Worm (Caenorhabditis elegans) whole organism, midembryonic: ENCODE measurements around the gene F38B7.11.

ENCODE experiments used
- T22C8.4 ChIP-seq: fragments of 200-800 bp; sonication (Bioruptor generic); IDR thresholded peaks from 2 replicates; pipeline ENCODE4 v1.3.6; 2022; ENCODE audit warnings: missing genetic modification characterization, missing compliant biosample characterization
- klf-2 ChIP-seq: fragments of 200-800 bp; sonication (Bioruptor generic); conservative IDR thresholded peaks from 2 replicates; pipeline ENCODE4 v1.3.6; 2022; ENCODE audit warnings: missing genetic modification reagents, missing genetic modification characterization, missing compliant biosample characterization
- ztf-23 ChIP-seq: fragments of 200-800 bp; sonication (Bioruptor generic); IDR thresholded peaks from 2 replicates; pipeline ENCODE4 v1.3.6; 2022; ENCODE audit warnings: missing genetic modification reagents, missing genetic modification characterization, missing compliant biosample characterization

DNA sequence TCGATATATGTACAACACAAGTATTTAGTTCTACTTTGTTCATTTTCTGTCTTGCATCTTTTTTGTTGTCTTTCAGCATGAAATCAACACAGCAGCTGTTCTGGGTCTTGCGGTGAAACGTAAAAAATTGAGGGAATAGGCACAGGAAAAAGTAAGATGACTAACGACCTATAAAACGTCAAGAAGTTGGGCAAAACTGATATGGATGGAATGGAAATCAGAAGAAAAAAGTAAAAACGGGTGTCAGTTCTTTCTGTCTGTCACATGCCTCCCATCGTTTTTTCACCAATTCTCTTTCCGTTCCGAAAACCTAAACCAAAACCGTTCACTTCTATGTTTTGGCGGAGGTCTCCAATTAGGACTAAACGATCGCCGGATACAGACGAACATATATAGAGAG, 45.9 kb upstream of the F38B7.11 start:
- no peak for TF ChIP-seq klf-2 (GFP tag; lab: Robert Waterston, UW)
- TF ChIP-seq T22C8.4 (GFP tag; lab: Robert Waterston, UW): no peak
- TF ChIP-seq ztf-23 (GFP tag; lab: Robert Waterston, UW): no peak
